Fruit fly (Drosophila melanogaster): Measurements from ENCODE around the gene Rev1.

Gene Rev1

dm6 chr3L:604701-605100 lies 49.5 kb upstream of the Rev1 start (continued):
- TF ChIP-seq Adf1 (GFP tag; IDR thresholded peaks at IDR 0.05) (no peak), nmo (GFP tag; optimal IDR thresholded peaks at IDR 0.05) (no peak), hb (GFP tag; IDR thresholded peaks at IDR 0.05; ENCODE audit: partially characterized antibody) (no peak), ERR (GFP tag; optimal IDR thresholded peaks at IDR 0.05) (no peak), Side (GFP tag; optimal IDR thresholded peaks at IDR 0.05) (no peak), esg (GFP tag; conservative IDR thresholded peaks at IDR 0.05) (no peak), H2.0 (GFP tag; IDR thresholded peaks at IDR 0.05) (no peak), hbn (GFP tag; IDR thresholded peaks at IDR 0.05; ENCODE audit: partially characterized antibody) (peak; percentile 43; the same call in 1 of the 2 replicates), ato (GFP tag; IDR thresholded peaks at IDR 0.05; ENCODE audit: partially characterized antibody) (0 out of 2 replicates have a peak, but pooled peaks have one; percentile 40), CG12299 (tag; optimal IDR thresholded peaks at IDR 0.05) (no peak), CG15011 (GFP tag; optimal IDR thresholded peaks at IDR 0.05) (no peak), trem (tag; optimal IDR thresholded peaks at IDR 0.05) (peak; percentile 39), HLH4C (GFP tag; IDR thresholded peaks at IDR 0.05; ENCODE audit: partially characterized antibody) (no peak), lilli (GFP tag; optimal IDR thresholded peaks at IDR 0.05) (no peak), Bgb (GFP tag; IDR thresholded peaks at IDR 0.05; ENCODE audit: partially characterized antibody) (no peak), CG3065 (GFP tag; optimal IDR thresholded peaks at IDR 0.05) (no peak)

- TF ChIP-seq CG13123 (GFP tag; optimal IDR thresholded peaks at IDR 0.05) (no peak), sim (GFP tag; IDR thresholded peaks at IDR 0.05) (no peak), kah (GFP tag; optimal IDR thresholded peaks at IDR 0.05) (no peak), grau (tag; optimal IDR thresholded peaks at IDR 0.05) (peak; percentile 31), row (GFP tag; IDR thresholded peaks at IDR 0.05) (no peak), bcd (GFP tag; optimal IDR thresholded peaks at IDR 0.05) (no peak), da (GFP tag; optimal IDR thresholded peaks at IDR 0.05) (no peak), ci (GFP tag; IDR thresholded peaks at IDR 0.05) (no peak), CG5245 (GFP tag; optimal IDR thresholded peaks at IDR 0.05) (no peak), CG12942 (GFP tag; optimal IDR thresholded peaks at IDR 0.05) (no peak), bigmax (GFP tag; optimal IDR thresholded peaks at IDR 0.05) (no peak), esg (GFP tag; conservative IDR thresholded peaks at IDR 0.05) (no peak), rib (GFP tag; IDR thresholded peaks at IDR 0.05) (no peak), Vsx1 (GFP tag; optimal IDR thresholded peaks at IDR 0.05) (no peak), Oaz (GFP tag; IDR thresholded peaks at IDR 0.05) (no peak), bab2 (GFP tag; optimal IDR thresholded peaks at IDR 0.05) (no peak), chm (GFP tag; IDR thresholded peaks at IDR 0.05) (0 out of 2 replicates have a peak, but pooled peaks have one; percentile 16), CG3726 (GFP tag; IDR thresholded peaks at IDR 0.05) (no peak), tio (GFP tag; optimal IDR thresholded peaks at IDR 0.05) (no peak), CG10274 (GFP tag; optimal IDR thresholded peaks at IDR 0.05) (no peak), inv (GFP tag; IDR thresholded peaks at IDR 0.05; ENCODE audit: partially characterized antibody) (no peak), schlank (tag; optimal IDR thresholded peaks at IDR 0.05) (no peak), jumu (GFP tag; optimal IDR thresholded peaks at IDR 0.05) (no peak), HLH3B (GFP tag; IDR thresholded peaks at IDR 0.05) (0 out of 2 replicates have a peak, but pooled peaks have one; percentile 29), CG3065 (GFP tag; optimal IDR thresholded peaks at IDR 0.05) (no peak), ERR (GFP tag; optimal IDR thresholded peaks at IDR 0.05) (no peak), Meics (GFP tag; optimal IDR thresholded peaks at IDR 0.05) (peak; percentile 12), sug (tag; optimal IDR thresholded peaks at IDR 0.05) (peak; percentile 69), CG6272 (GFP tag; IDR thresholded peaks at IDR 0.05) (no peak), ftz-f1 (GFP tag; optimal IDR thresholded peaks at IDR 0.05) (peak; percentile 63), wor (GFP tag; IDR thresholded peaks at IDR 0.05) (no peak), CG10267 (tag; optimal IDR thresholded peaks at IDR 0.05) (peak; percentile 51), mam (GFP tag; optimal IDR thresholded peaks at IDR 0.05) (no peak), CG2889 (GFP tag; IDR thresholded peaks at IDR 0.05) (no peak), sisA (GFP tag; IDR thresholded peaks at IDR 0.05) (no peak), GATAe (GFP tag; conservative IDR thresholded peaks at IDR 0.05) (no peak)
These were observed 47.5 kb upstream of the Rev1 start, which contains the start of gene Reg-2 for dm6 chr3L:606490-607327. Gene Reg-2 (minus strand): TSS chr3L:606569.
